Fruit fly (Drosophila melanogaster) whole organism, adult: ENCODE results near the gene CG43074.

Source experiments
- CG11617 ChIP-seq: fragments of 200-800 bp; sonication (Bioruptor generic); optimal IDR thresholded peaks from 2 replicates; lab custom pipeline; 2017; ENCODE audit warnings: mild to moderate bottlenecking, missing biosample characterization, missing genetic modification reagents, missing genetic modification characterization
- CG12768 ChIP-seq: fragments of 200-800 bp; sonication (Bioruptor generic); optimal IDR thresholded peaks from 2 replicates; lab custom pipeline; 2017; ENCODE audit warnings: missing biosample characterization, missing genetic modification characterization, mild to moderate bottlenecking, moderate library complexity, missing genetic modification reagents
- CG14711 ChIP-seq: fragments of 200-800 bp; sonication (Bioruptor generic); optimal IDR thresholded peaks from 2 replicates; lab custom pipeline; 2018; ENCODE audit warnings: missing biosample characterization, mild to moderate bottlenecking, missing genetic modification characterization, moderate library complexity
- CG1620 ChIP-seq: fragments of 200-800 bp; sonication (Bioruptor generic); optimal IDR thresholded peaks from 2 replicates; lab custom pipeline; 2016; ENCODE audit warnings: missing biosample characterization, missing genetic modification characterization
- CG33017 ChIP-seq: fragments of 200-800 bp; sonication (Bioruptor generic); optimal IDR thresholded peaks from 2 replicates; lab custom pipeline; 2018; ENCODE audit warnings: missing biosample characterization, mild to moderate bottlenecking, missing genetic modification characterization, moderate library complexity
- CG5204 ChIP-seq: fragments of 200-800 bp; sonication (Bioruptor generic); optimal IDR thresholded peaks from 2 replicates; lab custom pipeline; 2016; ENCODE audit warnings: missing biosample characterization, missing genetic modification characterization
- CG7045 ChIP-seq: fragments of 200-800 bp; sonication (Bioruptor generic); optimal IDR thresholded peaks from 2 replicates; lab custom pipeline; 2017; ENCODE audit warnings: missing biosample characterization, mild to moderate bottlenecking, missing genetic modification characterization
- CG7101 ChIP-seq: fragments of 200-800 bp; sonication (Bioruptor generic); optimal IDR thresholded peaks from 2 replicates; lab custom pipeline; 2018; ENCODE audit warnings: missing biosample characterization, mild to moderate bottlenecking, missing genetic modification characterization, moderate library complexity
- Clk ChIP-seq: fragments of 200-800 bp; sonication (Bioruptor generic); optimal IDR thresholded peaks from 2 replicates; lab custom pipeline; 2017; ENCODE audit warnings: missing biosample characterization, missing genetic modification characterization
- Crg-1 ChIP-seq: fragments of 200-800 bp; sonication (Bioruptor generic); optimal IDR thresholded peaks from 2 replicates; lab custom pipeline; 2016; ENCODE audit warnings: missing biosample characterization, missing genetic modification characterization
- Hr96 ChIP-seq: fragments of 200-800 bp; sonication (Bioruptor generic); optimal IDR thresholded peaks from 2 replicates; lab custom pipeline; 2016; ENCODE audit warnings: missing biosample characterization, missing genetic modification characterization
- Mnt ChIP-seq: fragments of 200-800 bp; sonication (Bioruptor generic); optimal IDR thresholded peaks from 2 replicates; lab custom pipeline; 2016; ENCODE audit warnings: missing biosample characterization, mild to moderate bottlenecking, missing genetic modification characterization
- bab1 ChIP-seq: fragments of 200-800 bp; sonication (Bioruptor generic); optimal IDR thresholded peaks from 3 replicates; lab custom pipeline; 2019; ENCODE audit warnings: missing biosample characterization, mild to moderate bottlenecking, missing genetic modification characterization, moderate library complexity
- cic ChIP-seq: fragments of 200-800 bp; sonication (Bioruptor generic); optimal IDR thresholded peaks from 2 replicates; lab custom pipeline; 2017; ENCODE audit warnings: missing biosample characterization, mild to moderate bottlenecking, missing genetic modification characterization, moderate library complexity
- cnc ChIP-seq, 2 experiments: fragments of >200 bp; optimal IDR thresholded peaks; 2 replicates each; lab custom pipeline; 2017
- kay ChIP-seq: fragments of 200-800 bp; sonication (Bioruptor generic); peaks from one replicate; lab custom pipeline; 2016; ENCODE audit warnings: missing biosample characterization, missing genetic modification characterization, borderline replicate concordance
- ovo ChIP-seq: fragments of 200-800 bp; sonication (Bioruptor generic); optimal IDR thresholded peaks from 2 replicates; lab custom pipeline; 2016; ENCODE audit warnings: missing biosample characterization, missing genetic modification characterization
- pad ChIP-seq: fragments of 200-800 bp; sonication (Bioruptor generic); optimal IDR thresholded peaks from 3 replicates; lab custom pipeline; 2017; ENCODE audit warnings: missing biosample characterization, missing genetic modification characterization, mild to moderate bottlenecking, moderate library complexity, missing genetic modification reagents
- tj ChIP-seq: fragments of 200-800 bp; sonication (Bioruptor generic); optimal IDR thresholded peaks from 3 replicates; lab custom pipeline; 2017; ENCODE audit warnings: missing biosample characterization, mild to moderate bottlenecking, missing genetic modification characterization, moderate library complexity

Gene CG43074

dm6 chr3L:3472063-3472528 is 12.4 kb downstream of the CG43074 start, which contains the start of the genes CG32267 and CG42324:
TSS of gene CG32267 (minus strand) at chr3L:3472113.
TSS of gene CG42324 (plus strand) at chr3L:3472447.
- TF ChIP-seq Clk, result no peak
- no peak for TF ChIP-seq CG11617 (GFP tag; lab: Kevin White, UChicago)
- TF ChIP-seq Mnt (GFP tag; lab: Kevin White, UChicago), result peak; percentile 75
- no peak for TF ChIP-seq Hr96
- peak; percentile 17 for TF ChIP-seq bab1 (GFP tag; lab: Kevin White, UChicago)
- TF ChIP-seq kay (GFP tag; lab: Kevin White, UChicago), result peak; percentile 3

dm6 chr3L:3471174-3471573 is 13.3 kb downstream of the CG43074 start, which contains the start of gene CG14971:
TSS of gene CG14971 (minus strand) at chr3L:3471309.
- TF ChIP-seq tj (GFP tag; lab: Kevin White, UChicago), result no peak
- peak; percentile 32 for TF ChIP-seq CG7101 (tag; lab: Kevin White, UChicago)
- no peak for TF ChIP-seq ovo (GFP tag; lab: Kevin White, UChicago)
- no peak for TF ChIP-seq Hr96
- TF ChIP-seq Crg-1 (GFP tag; lab: Kevin White, UChicago), result peak; percentile 51
- TF ChIP-seq bab1 (GFP tag; lab: Kevin White, UChicago), result peak; percentile 66
- TF ChIP-seq pad (GFP tag; lab: Kevin White, UChicago), result peak; percentile 29
- peak; percentile 21 for TF ChIP-seq cic (GFP tag; lab: Kevin White, UChicago)
- peak; percentile 43 for TF ChIP-seq Mnt (GFP tag; lab: Kevin White, UChicago)
- peak; percentile 42 for TF ChIP-seq CG7045 (GFP tag; lab: Kevin White, UChicago)
- TF ChIP-seq CG33017 (tag; lab: Kevin White, UChicago), result peak; percentile 18
- TF ChIP-seq CG14711 (tag; lab: Kevin White, UChicago), result peak; percentile 39
- peak; percentile 39 for TF ChIP-seq CG1620 (GFP tag; lab: Kevin White, UChicago)

- TF ChIP-seq cic (GFP tag; lab: Kevin White, UChicago) (peak; percentile 46), CG12768 (GFP tag; lab: Kevin White, UChicago) (no peak), CG7045 (GFP tag; lab: Kevin White, UChicago) (peak; percentile 31), cnc (optimal IDR thresholded peaks at IDR 0.05; lab: Kevin White, UChicago) (no peak)
Measured at dm6 chr3L:3469709-3470108, 14.7 kb downstream of the CG43074 start.

- TF ChIP-seq kay (GFP tag; lab: Kevin White, UChicago) (no peak), CG7101 (tag; lab: Kevin White, UChicago) (no peak), bab1 (GFP tag; lab: Kevin White, UChicago) (peak; percentile 16), pad (GFP tag; lab: Kevin White, UChicago) (peak; percentile 9), CG12768 (GFP tag; lab: Kevin White, UChicago) (no peak), Hr96 (no peak), ovo (GFP tag; lab: Kevin White, UChicago) (peak; percentile 41), CG11617 (GFP tag; lab: Kevin White, UChicago) (no peak), CG33017 (tag; lab: Kevin White, UChicago) (no peak), Clk (no peak)
Measured at dm6 chr3L:3466200-3466599, 18.3 kb downstream of the CG43074 start, which contains the start of gene CycJ. TSS of gene CycJ (plus strand) at chr3L:3466428.

- TF ChIP-seq tj (GFP tag; lab: Kevin White, UChicago) (peak; percentile 97), ovo (GFP tag; lab: Kevin White, UChicago) (peak; percentile 64), kay (GFP tag; lab: Kevin White, UChicago) (no peak), CG5204 (GFP tag; lab: Kevin White, UChicago) (no peak), pad (GFP tag; lab: Kevin White, UChicago) (peak; percentile 98), CG14711 (tag; lab: Kevin White, UChicago) (no peak)
Measured at dm6 chr3L:3461557-3462414, 22.7 kb downstream of the CG43074 start.

dm6 chr3L:3461119-3461518 is 23.3 kb downstream of the CG43074 start, which contains the start of the genes CG46463 and armi:
TSS of gene CG46463 (plus strand) at chr3L:3461315.
TSS of gene armi (plus strand) at chr3L:3461317.
- TF ChIP-seq cnc (optimal IDR thresholded peaks at IDR 0.05; lab: Kevin White, UChicago) (no peak), cic (GFP tag; lab: Kevin White, UChicago) (no peak), CG14711 (tag; lab: Kevin White, UChicago) (no peak), CG11617 (GFP tag; lab: Kevin White, UChicago) (no peak), Crg-1 (GFP tag; lab: Kevin White, UChicago) (no peak), Hr96 (no peak), CG12768 (GFP tag; lab: Kevin White, UChicago) (no peak)
